Fruit fly (Drosophila melanogaster): ENCODE measurements around the gene CG43248.

Gene CG43248

dm6 chr3L:15531423-15532325, at the start of gene CG43248:
Gene CG43248, minus strand, starts transcription at chr3L:15531473.
- no peak for TF ChIP-seq CG17801 (GFP tag; optimal IDR thresholded peaks at IDR 0.05; ENCODE audit: partially characterized antibody)

- TF ChIP-seq CG17801 (GFP tag; optimal IDR thresholded peaks at IDR 0.05; ENCODE audit: partially characterized antibody) = peak; percentile 44
Measured at dm6 chr3L:15580487-15580886, 49.2 kb upstream of the CG43248 start, which contains the start of the genes mrn and CG12301. Gene mrn, minus strand, starts transcription at chr3L:15580537. Gene CG12301, plus strand, starts transcription at chr3L:15580800.

DNA sequence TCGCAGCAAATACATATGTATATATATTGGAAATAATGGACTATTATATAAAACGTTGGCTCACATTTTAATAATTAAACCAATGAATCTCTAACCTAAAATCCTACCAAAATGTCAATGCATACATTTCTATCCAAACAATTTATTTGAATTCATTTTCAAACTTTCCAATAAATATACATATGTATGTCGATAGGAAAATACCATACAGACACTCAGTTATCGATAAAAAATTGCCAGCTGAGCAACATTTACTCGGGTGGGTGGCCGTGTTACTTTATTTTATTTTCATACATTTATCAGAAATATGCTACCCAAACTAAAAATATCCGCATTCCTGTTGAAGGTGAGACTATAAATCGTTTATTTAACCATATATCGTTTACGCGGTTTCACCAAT, 45.1 kb upstream of the CG43248 start, which contains the start of gene Ufsp2:
Ufsp2 (plus strand) TSS at position 214 of the 400 bp plus-strand sequence.
- TF ChIP-seq CG17801 (GFP tag; optimal IDR thresholded peaks at IDR 0.05; ENCODE audit: partially characterized antibody) = no peak

DNA sequence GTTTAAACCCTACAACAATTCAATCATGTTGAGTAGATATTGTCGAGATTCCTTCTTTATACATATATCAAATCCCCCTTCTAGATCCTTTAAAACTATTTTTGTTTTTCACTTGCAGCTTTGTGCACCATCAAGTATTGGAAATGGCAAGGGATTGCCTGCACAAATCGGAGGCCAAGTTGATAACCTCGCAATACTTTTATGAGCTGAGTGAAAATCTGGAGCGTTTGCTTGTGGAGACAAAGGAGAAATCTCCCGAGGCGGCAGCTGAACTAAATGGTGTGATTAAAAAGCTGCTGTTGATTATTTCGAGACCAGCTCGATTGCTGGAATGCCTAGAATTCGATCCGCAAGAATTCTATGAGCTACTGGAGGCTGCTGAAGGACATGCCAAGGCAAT, 39.3 kb upstream of the CG43248 start:
- TF ChIP-seq CG17801 (GFP tag; optimal IDR thresholded peaks at IDR 0.05; ENCODE audit: partially characterized antibody) = no peak

dm6 chr3L:15568748-15569147, 37.5 kb upstream of the CG43248 start:
- TF ChIP-seq CG17801 (GFP tag; optimal IDR thresholded peaks at IDR 0.05; ENCODE audit: partially characterized antibody) = no peak

DNA sequence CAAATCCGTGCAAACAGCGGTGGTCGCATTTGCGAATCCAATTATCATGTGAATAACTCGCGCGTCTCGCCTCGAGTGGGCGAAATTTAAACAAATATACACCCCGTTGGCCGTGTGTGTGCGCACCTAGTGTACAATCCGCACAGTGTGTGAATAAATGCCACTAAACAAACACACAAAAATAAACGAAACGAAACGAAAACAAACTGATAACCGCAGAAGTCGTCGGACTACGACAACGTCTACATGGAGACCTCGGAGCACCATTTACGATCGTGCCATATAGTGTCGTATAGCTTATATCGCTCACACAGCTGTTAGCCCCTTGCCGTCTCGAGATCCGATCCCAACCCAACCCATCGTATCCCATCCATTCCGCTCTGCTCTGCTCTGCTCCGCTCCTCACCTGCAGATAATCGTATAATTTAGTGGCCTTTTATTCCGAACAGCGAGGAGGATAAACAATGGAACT, 35.2 kb upstream of the CG43248 start:
- peak; percentile 54 for TF ChIP-seq CG17801 (GFP tag; optimal IDR thresholded peaks at IDR 0.05; ENCODE audit: partially characterized antibody)

- no peak for TF ChIP-seq CG17801 (GFP tag; optimal IDR thresholded peaks at IDR 0.05; ENCODE audit: partially characterized antibody)
Measured at dm6 chr3L:15565829-15566433, 34.7 kb upstream of the CG43248 start, which contains the start of gene dop. Gene dop, plus strand, starts transcription at chr3L:15566013.

- no peak for TF ChIP-seq CG17801 (GFP tag; optimal IDR thresholded peaks at IDR 0.05; ENCODE audit: partially characterized antibody)
Measured at dm6 chr3L:15563851-15564106, 32.5 kb upstream of the CG43248 start.

- TF ChIP-seq CG17801 (GFP tag; optimal IDR thresholded peaks at IDR 0.05; ENCODE audit: partially characterized antibody) = peak; percentile 39
Measured at dm6 chr3L:15563058-15563850, 32.0 kb upstream of the CG43248 start, which contains the start of the genes CG7739 and SCCRO. Gene CG7739, minus strand, starts transcription at chr3L:15563065. Gene SCCRO, plus strand, starts transcription at chr3L:15563427.

DNA sequence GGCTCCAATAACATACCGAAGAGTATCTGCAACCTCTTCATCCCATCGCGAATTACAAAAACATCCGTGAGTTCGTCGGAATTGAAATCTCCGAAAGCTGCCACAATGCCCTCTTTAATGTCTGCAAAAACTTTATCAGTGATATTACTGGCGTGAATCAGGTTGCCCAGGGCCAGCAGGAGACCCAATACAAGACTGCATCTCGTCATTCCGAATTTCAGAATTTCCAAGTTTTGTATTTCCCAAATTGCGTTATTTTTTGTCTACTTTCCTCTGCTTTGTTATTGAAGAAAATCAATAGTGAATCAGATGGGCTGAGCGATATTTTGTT, 31.4 kb upstream of the CG43248 start:
- TF ChIP-seq CG17801 (GFP tag; optimal IDR thresholded peaks at IDR 0.05; ENCODE audit: partially characterized antibody) = no peak

DNA sequence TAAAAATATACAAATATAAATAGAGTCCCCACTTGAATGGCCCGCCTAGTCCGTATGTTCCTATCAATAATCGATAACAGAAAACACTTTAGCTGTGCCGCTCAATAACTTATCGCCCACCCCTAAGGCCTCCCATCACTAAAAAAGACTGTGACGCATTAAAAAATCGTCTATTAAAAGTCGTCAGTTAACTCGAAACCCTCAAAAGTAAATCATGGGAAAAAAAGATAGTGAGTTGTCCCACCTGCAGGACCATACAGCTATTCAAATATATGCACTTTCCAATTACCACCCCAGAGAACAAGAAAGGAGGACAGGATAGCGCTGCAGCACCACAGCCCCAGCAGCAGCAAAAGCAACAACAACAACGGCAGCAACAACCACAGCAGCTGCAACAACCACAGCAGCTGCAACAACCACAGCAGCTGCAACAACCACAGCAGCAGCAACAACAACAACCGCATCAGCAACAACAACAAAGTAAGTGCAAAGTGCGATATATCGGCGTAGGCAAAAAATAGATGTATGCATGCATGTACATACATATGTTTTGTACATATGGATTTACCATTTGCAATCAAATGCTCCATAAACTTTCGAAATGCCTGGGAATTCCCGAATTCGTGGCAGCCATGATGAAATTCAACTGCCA, 22.8 kb upstream of the CG43248 start, which contains the start of gene AGO2:
AGO2 (plus strand) TSS at position 121 of the 652 bp plus-strand sequence.
- TF ChIP-seq CG17801 (GFP tag; optimal IDR thresholded peaks at IDR 0.05; ENCODE audit: partially characterized antibody) = peak; percentile 67

dm6 chr3L:15548843-15549242, 17.6 kb upstream of the CG43248 start:
- no peak for TF ChIP-seq CG17801 (GFP tag; optimal IDR thresholded peaks at IDR 0.05; ENCODE audit: partially characterized antibody)

dm6 chr3L:15547187-15547790, 16.0 kb upstream of the CG43248 start:
- TF ChIP-seq CG17801 (GFP tag; optimal IDR thresholded peaks at IDR 0.05; ENCODE audit: partially characterized antibody) = no peak
